Fruit fly (Drosophila melanogaster) whole organism, wandering third instar larva: ENCODE measurements around the gene Z600.

Experiments used
- Abd-B ChIP-seq: fragments of >200 bp; optimal IDR thresholded peaks from 2 replicates; lab custom pipeline; 2017; ENCODE audit warnings: missing biosample characterization, missing genetic modification characterization
- CG32264 ChIP-seq: fragments of 200-800 bp; sonication (Bioruptor generic); optimal IDR thresholded peaks from 2 replicates; lab custom pipeline; 2016; ENCODE audit warnings: missing biosample characterization, missing genetic modification characterization
- CrebA ChIP-seq: fragments of 200-800 bp; sonication (Bioruptor generic); optimal IDR thresholded peaks from 2 replicates; lab custom pipeline; 2016; ENCODE audit warnings: missing biosample characterization, mild to moderate bottlenecking, missing genetic modification characterization, borderline replicate concordance
- Dfd ChIP-seq: fragments of >200 bp; optimal IDR thresholded peaks from 2 replicates; lab custom pipeline; 2017; ENCODE audit warnings: missing biosample characterization, missing genetic modification characterization
- Dif ChIP-seq: fragments of 200-275, 200-300 bp; sonication (Bioruptor generic); optimal IDR thresholded peaks from 2 replicates; lab custom pipeline; 2018; ENCODE audit warnings: missing biosample characterization, missing genetic modification characterization; ENCODE audit not compliant: partially characterized antibody
- Hr78 ChIP-seq: fragments of >200 bp; optimal IDR thresholded peaks from 2 replicates; lab custom pipeline; 2017; ENCODE audit warnings: missing biosample characterization, missing genetic modification characterization
- OdsH ChIP-seq: fragments of 200-800 bp; sonication (Bioruptor generic); optimal IDR thresholded peaks from 2 replicates; lab custom pipeline; 2016; ENCODE audit warnings: missing biosample characterization, mild to moderate bottlenecking, missing genetic modification characterization
- foxo ChIP-seq, 2 experiments: fragments of 200-800 bp; sonication (Bioruptor generic); optimal IDR thresholded peaks; 2 replicates in 1 of 2; 3 replicates in 1 of 2; lab custom pipeline; 2016 to 2017; ENCODE audit warnings: missing biosample characterization in 2 of 2, missing genetic modification characterization in 2 of 2
- h ChIP-seq: fragments of 200-800 bp; sonication (Bioruptor generic); optimal IDR thresholded peaks from 3 replicates; lab custom pipeline; 2016; ENCODE audit warnings: missing biosample characterization, mild to moderate bottlenecking, missing genetic modification characterization
- jim ChIP-seq: fragments of 175-275, 200-325 bp; sonication (Bioruptor generic); optimal IDR thresholded peaks from 2 replicates; lab custom pipeline; 2016; ENCODE audit warnings: missing biosample characterization, mild to moderate bottlenecking, missing genetic modification characterization
- pan ChIP-seq: fragments of >200 bp; optimal IDR thresholded peaks from 2 replicates; lab custom pipeline; 2017
- psq ChIP-seq: fragments of 200-800 bp; sonication (Bioruptor generic); optimal IDR thresholded peaks from 3 replicates; lab custom pipeline; 2017; ENCODE audit warnings: missing biosample characterization, mild to moderate bottlenecking, missing genetic modification characterization, moderate library complexity
- sage ChIP-seq: fragments of 200-800 bp; sonication (Bioruptor generic); optimal IDR thresholded peaks from 2 replicates; lab custom pipeline; 2016; ENCODE audit warnings: missing biosample characterization, mild to moderate bottlenecking, missing genetic modification characterization
- woc ChIP-seq: sonication (Bioruptor generic); optimal IDR thresholded peaks from 2 replicates; lab custom pipeline; 2016; ENCODE audit warnings: missing biosample characterization, mild to moderate bottlenecking, missing genetic modification characterization

dm6 chr3L:15530071-15530470 lies 21.2 kb downstream of the Z600 start:
- TF ChIP-seq OdsH (no peak), jim (GFP tag; lab: Kevin White, UChicago) (no peak), Dif (GFP tag; lab: Kevin White, UChicago) (no peak), foxo (GFP tag; optimal IDR thresholded peaks at IDR 0.05; lab: Kevin White, UChicago) (no peak), sage (GFP tag; lab: Kevin White, UChicago) (no peak), h (no peak), psq (GFP tag; lab: Kevin White, UChicago) (no peak), woc (GFP tag; lab: Kevin White, UChicago) (no peak), Abd-B (no peak), pan (no peak), CrebA (GFP tag; lab: Kevin White, UChicago) (no peak), Hr78 (GFP tag; lab: Kevin White, UChicago) (no peak), Dfd (GFP tag; lab: Kevin White, UChicago) (no peak), CG32264 (no peak)
